Worm (Caenorhabditis elegans) whole organism, L4 larva: ENCODE results near the gene clec-79.

Experiments used
- F10B5.3 ChIP-seq: sonication (generic microtip); optimal IDR thresholded peaks from 2 replicates; lab custom pipeline; 2016; ENCODE audit warnings: mild to moderate bottlenecking, missing genetic modification characterization, missing compliant biosample characterization
- F37D6.2 ChIP-seq: sonication (generic microtip); optimal IDR thresholded peaks from 2 replicates; lab custom pipeline; 2016; ENCODE audit warnings: mild to moderate bottlenecking, missing genetic modification characterization, missing compliant biosample characterization
- F44E2.7 ChIP-seq: fragments of 200-800 bp; sonication (Bioruptor generic); IDR thresholded peaks from 2 replicates; pipeline ENCODE4 v2.1.2; 2022; ENCODE audit warnings: missing genetic modification characterization, missing compliant biosample characterization
- F49E8.2 ChIP-seq: sonication (generic microtip); optimal IDR thresholded peaks from 2 replicates; lab custom pipeline; 2016; ENCODE audit warnings: missing compliant biosample characterization, mild to moderate bottlenecking, missing genetic modification characterization, borderline replicate concordance
- R02D3.7 ChIP-seq: fragments of 150-350 bp; sonication (generic microtip); optimal IDR thresholded peaks from 3 replicates; lab custom pipeline; 2014; ENCODE audit warnings: missing biosample characterization, missing genetic modification characterization
- T26A8.4 ChIP-seq: fragments of 200-800 bp; sonication (Bioruptor generic); IDR thresholded peaks from 2 replicates; pipeline ENCODE4 v1.3.6; 2022; ENCODE audit warnings: missing genetic modification characterization, missing compliant biosample characterization
- Y48G9A.11 ChIP-seq: fragments of 200-800 bp; sonication (Bioruptor generic); IDR thresholded peaks from 2 replicates; pipeline ENCODE4 v1.3.6; 2022; ENCODE audit warnings: missing genetic modification reagents, missing genetic modification characterization, missing compliant biosample characterization
- Y5F2A.4 ChIP-seq: fragments of 200-800 bp; sonication (Bioruptor generic); optimal IDR thresholded peaks from 2 replicates; lab custom pipeline; 2018; ENCODE audit warnings: mild to moderate bottlenecking, missing genetic modification characterization, missing compliant biosample characterization
- aha-1 ChIP-seq: fragments of 150-350 bp; peaks from one replicate; lab custom pipeline; 2014; ENCODE audit warnings: missing biosample characterization, missing genetic modification characterization
- arid-1 ChIP-seq: fragments of 200-800 bp; sonication (Bioruptor generic); conservative IDR thresholded peaks from 2 replicates; pipeline ENCODE4 v1.3.6; 2022; ENCODE audit warnings: missing genetic modification reagents, missing genetic modification characterization, missing compliant biosample characterization
- ceh-20 ChIP-seq: fragments of 200-800 bp; sonication (Bioruptor generic); IDR thresholded peaks from 2 replicates; pipeline ENCODE4 v1.3.6; 2022; ENCODE audit warnings: missing genetic modification reagents, missing genetic modification characterization, missing compliant biosample characterization
- ceh-32 ChIP-seq: sonication (generic microtip); optimal IDR thresholded peaks from 2 replicates; lab custom pipeline; 2016; ENCODE audit warnings: mild to moderate bottlenecking, missing genetic modification characterization, missing compliant biosample characterization; ENCODE audit not compliant: poor library complexity
- ceh-44 ChIP-seq: fragments of 200-800 bp; sonication (Bioruptor generic); IDR thresholded peaks from 2 replicates; pipeline ENCODE4 v1.3.6; 2022; ENCODE audit warnings: missing genetic modification reagents, missing genetic modification characterization, missing compliant biosample characterization
- ces-1 ChIP-seq: fragments of 150-350 bp; sonication (generic microtip); optimal IDR thresholded peaks from 4 replicates; lab custom pipeline; 2014; ENCODE audit warnings: missing biosample characterization, missing genetic modification reagents, missing genetic modification characterization
- ctbp-1 ChIP-seq: fragments of 200-800 bp; sonication (Bioruptor generic); IDR thresholded peaks from 2 replicates; pipeline ENCODE4 v1.3.6; 2022; ENCODE audit warnings: missing genetic modification reagents, missing genetic modification characterization, missing compliant biosample characterization
- daf-12 ChIP-seq: fragments of 150-350 bp; optimal IDR thresholded peaks from 2 replicates; lab custom pipeline; 2014; ENCODE audit warnings: missing biosample characterization, missing genetic modification reagents, missing genetic modification characterization
- daf-16 ChIP-seq, 3 experiments: sonication (generic microtip); optimal IDR thresholded peaks; 2 replicates each; lab custom pipeline; 2016 to 2017; ENCODE audit warnings: missing genetic modification characterization in 3 of 3, missing genetic modification reagents in 3 of 3, mild to moderate bottlenecking in 2 of 3, missing compliant biosample characterization in 2 of 3, missing biosample characterization in 1 of 3, moderate library complexity in 1 of 3
- daf-8 ChIP-seq: fragments of 200-800 bp; sonication (Bioruptor generic); IDR thresholded peaks from 2 replicates; pipeline ENCODE4 v1.3.6; 2022; ENCODE audit warnings: missing genetic modification characterization, missing compliant biosample characterization
- dmd-9 ChIP-seq: fragments of 200-800 bp; sonication (Bioruptor generic); IDR thresholded peaks from 2 replicates; pipeline ENCODE4 v1.3.6; 2022; ENCODE audit warnings: missing genetic modification reagents, missing genetic modification characterization, missing compliant biosample characterization
- dve-1 ChIP-seq: sonication (generic microtip); optimal IDR thresholded peaks from 2 replicates; lab custom pipeline; 2017; ENCODE audit warnings: antibody characterized with exemption, mild to moderate bottlenecking, missing genetic modification characterization, missing compliant biosample characterization; ENCODE audit not compliant: insufficient read depth
- egl-43 ChIP-seq: fragments of 200-800 bp; sonication (Bioruptor generic); IDR thresholded peaks from 2 replicates; pipeline ENCODE4 v1.3.6; 2022; ENCODE audit warnings: missing genetic modification reagents, missing genetic modification characterization, missing compliant biosample characterization
- fos-1 ChIP-seq: fragments of 150-350 bp; optimal IDR thresholded peaks from 2 replicates; lab custom pipeline; 2014; ENCODE audit warnings: missing biosample characterization, missing genetic modification characterization
- gei-8 ChIP-seq: fragments of 200-800 bp; sonication (Bioruptor generic); optimal IDR thresholded peaks from 2 replicates; lab custom pipeline; 2018; ENCODE audit warnings: mild to moderate bottlenecking, missing genetic modification characterization, missing compliant biosample characterization
- hlh-11 ChIP-seq: fragments of 200-800 bp; sonication (Bioruptor generic); optimal IDR thresholded peaks from 2 replicates; lab custom pipeline; 2018; ENCODE audit warnings: mild to moderate bottlenecking, missing genetic modification characterization, missing compliant biosample characterization
- lim-7 ChIP-seq: fragments of 200-800 bp; sonication (Bioruptor generic); IDR thresholded peaks from 2 replicates; pipeline ENCODE4 v1.3.6; 2022; ENCODE audit warnings: missing genetic modification characterization, missing compliant biosample characterization
- lin-1 ChIP-seq: fragments of 200-800 bp; sonication (Bioruptor generic); IDR thresholded peaks from 2 replicates; pipeline ENCODE4 v1.3.6; 2022; ENCODE audit warnings: missing genetic modification reagents, missing genetic modification characterization, missing compliant biosample characterization
- lin-13 ChIP-seq: fragments of 150-350 bp; optimal IDR thresholded peaks from 2 replicates; lab custom pipeline; 2014; ENCODE audit warnings: missing biosample characterization, missing genetic modification reagents, missing genetic modification characterization
- lin-38 ChIP-seq: fragments of 200-800 bp; sonication (Bioruptor generic); IDR thresholded peaks from 2 replicates; pipeline ENCODE4 v1.3.6; 2022; ENCODE audit warnings: missing genetic modification reagents, missing genetic modification characterization, missing compliant biosample characterization
- lir-3 ChIP-seq: sonication (generic microtip); optimal IDR thresholded peaks from 2 replicates; lab custom pipeline; 2016; ENCODE audit warnings: mild to moderate bottlenecking, missing genetic modification characterization, missing compliant biosample characterization
- lsy-2 ChIP-seq, 2 experiments: fragments of 150-350 bp in 1 of 2; sonication (generic microtip) in 1 of 2; optimal IDR thresholded peaks; 2 replicates each; lab custom pipeline; 2014 to 2017; ENCODE audit warnings: missing biosample characterization in 2 of 2, missing genetic modification characterization in 2 of 2
- madf-5 ChIP-seq, 2 experiments: fragments of 200-800 bp; sonication (Bioruptor generic); IDR thresholded peaks; 2 replicates each; pipeline ENCODE4 v1.3.6; 2022; ENCODE audit warnings: missing compliant biosample characterization in 2 of 2, missing genetic modification characterization in 2 of 2
- mdt-29 ChIP-seq: fragments of 200-800 bp; sonication (Bioruptor generic); IDR thresholded peaks from 2 replicates; pipeline ENCODE4 v1.3.6; 2022; ENCODE audit warnings: missing genetic modification reagents, missing genetic modification characterization, missing compliant biosample characterization
- mes-2 ChIP-seq: sonication (generic microtip); optimal IDR thresholded peaks from 2 replicates; lab custom pipeline; 2016; ENCODE audit warnings: missing genotype, mild to moderate bottlenecking, missing genetic modification characterization, missing compliant biosample characterization; ENCODE audit not compliant: poor library complexity, severe bottlenecking
- nhr-102 ChIP-seq: sonication (generic microtip); optimal IDR thresholded peaks from 2 replicates; lab custom pipeline; 2016; ENCODE audit warnings: mild to moderate bottlenecking, missing genetic modification characterization, moderate library complexity, missing compliant biosample characterization
- nhr-25 ChIP-seq: sonication (generic microtip); optimal IDR thresholded peaks from 2 replicates; lab custom pipeline; 2017; ENCODE audit warnings: missing genetic modification characterization, mild to moderate bottlenecking, missing compliant biosample characterization, antibody characterized with exemption, moderate library complexity, borderline replicate concordance; ENCODE audit not compliant: insufficient read depth
- nhr-28 ChIP-seq: fragments of 150-350 bp; optimal IDR thresholded peaks from 2 replicates; lab custom pipeline; 2014; ENCODE audit warnings: missing biosample characterization, missing genetic modification characterization
- nhr-48 ChIP-seq: sonication (generic microtip); optimal IDR thresholded peaks from 2 replicates; lab custom pipeline; 2016; ENCODE audit warnings: mild to moderate bottlenecking, missing genetic modification characterization, missing compliant biosample characterization
- nhr-76 ChIP-seq: fragments of 150-350 bp; optimal IDR thresholded peaks from 2 replicates; lab custom pipeline; 2014; ENCODE audit warnings: missing biosample characterization, missing genetic modification characterization
- nhr-77 ChIP-seq: fragments of 150-350 bp; optimal IDR thresholded peaks from 2 replicates; lab custom pipeline; 2014; ENCODE audit warnings: missing biosample characterization, missing genetic modification characterization
- pha-4 ChIP-seq, 2 experiments: fragments of 150-350 bp in 1 of 2; fragments of 200-800 bp in 1 of 2; sonication (Bioruptor generic) in 1 of 2; IDR thresholded peaks in 1 of 2; optimal IDR thresholded peaks in 1 of 2; 2 replicates each; pipeline versions ENCODE4 v1.3.6 to Lab custom; 2014 to 2022; ENCODE audit warnings: missing genetic modification characterization in 2 of 2, missing genetic modification reagents in 2 of 2, missing biosample characterization in 1 of 2, missing compliant biosample characterization in 1 of 2
- sdz-12 ChIP-seq: fragments of 200-800 bp; sonication (Bioruptor generic); optimal IDR thresholded peaks from 2 replicates; lab custom pipeline; 2018; ENCODE audit warnings: mild to moderate bottlenecking, missing genetic modification characterization, missing compliant biosample characterization
- snpc-4 ChIP-seq: fragments of 150-350 bp; optimal IDR thresholded peaks from 2 replicates; lab custom pipeline; 2014; ENCODE audit warnings: missing biosample characterization, missing genetic modification characterization
- spr-3 ChIP-seq: fragments of 200-800 bp; sonication (Bioruptor generic); optimal IDR thresholded peaks from 2 replicates; lab custom pipeline; 2018; ENCODE audit warnings: mild to moderate bottlenecking, missing genetic modification characterization, missing compliant biosample characterization
- tra-1 ChIP-seq: fragments of 200-800 bp; sonication (Bioruptor generic); IDR thresholded peaks from 2 replicates; pipeline ENCODE4 v1.3.6; 2022; ENCODE audit warnings: missing genetic modification reagents, missing genetic modification characterization, missing compliant biosample characterization
- unc-39 ChIP-seq: sonication (generic microtip); optimal IDR thresholded peaks from 2 replicates; lab custom pipeline; 2017; ENCODE audit warnings: missing biosample characterization, missing genetic modification characterization
- zag-1 ChIP-seq: fragments of 150-350 bp; optimal IDR thresholded peaks from 2 replicates; lab custom pipeline; 2014; ENCODE audit warnings: missing biosample characterization, missing genetic modification characterization
- zip-11 ChIP-seq: fragments of 200-800 bp; sonication (Bioruptor generic); IDR thresholded peaks from 2 replicates; pipeline ENCODE4 v1.3.6; 2022; ENCODE audit warnings: missing genetic modification characterization, missing compliant biosample characterization
- ztf-11 ChIP-seq: fragments of 150-350 bp; optimal IDR thresholded peaks from 2 replicates; lab custom pipeline; 2014; ENCODE audit warnings: missing biosample characterization, missing genetic modification characterization

clec-79 gene

ce11 chrIV:4024159-4025004 lies 51.2 kb downstream of the clec-79 start:
- peak; percentile 93 for TF ChIP-seq nhr-28
- TF ChIP-seq zag-1 (tag; lab: Kevin White, UChicago): no peak
- TF ChIP-seq ztf-11 (tag; lab: Kevin White, UChicago): no peak
- no peak for TF ChIP-seq spr-3 (GFP tag; lab: Kevin White, UChicago)
- peak; percentile 70 for TF ChIP-seq gei-8 (GFP tag; lab: Kevin White, UChicago)
- no peak for TF ChIP-seq ces-1 (GFP tag; lab: Kevin White, UChicago)
- TF ChIP-seq lir-3 (tag; lab: Kevin White, UChicago): no peak
- no peak for TF ChIP-seq daf-12 (tag; lab: Kevin White, UChicago)
- TF ChIP-seq lin-38 (GFP tag; lab: Robert Waterston, UW): no peak
- TF ChIP-seq hlh-11 (tag; lab: Kevin White, UChicago): peak; percentile 93
- TF ChIP-seq fos-1 (tag; lab: Kevin White, UChicago): no peak
- TF ChIP-seq F49E8.2 (tag; lab: Kevin White, UChicago): no peak
- TF ChIP-seq mdt-29 (GFP tag; lab: Robert Waterston, UW): no peak
- TF ChIP-seq sdz-12 (GFP tag; lab: Kevin White, UChicago): no peak
- TF ChIP-seq aha-1: peak; percentile 72
- no peak for TF ChIP-seq ceh-20
- peak; percentile 64; the same call in 1 of the 2 replicates for TF ChIP-seq egl-43 (GFP tag; lab: Robert Waterston, UW)
- no peak for TF ChIP-seq ceh-32 (tag; lab: Kevin White, UChicago)
- TF ChIP-seq Y48G9A.11 (GFP tag; lab: Robert Waterston, UW): no peak
- TF ChIP-seq lin-1: no peak
- TF ChIP-seq mes-2: peak; percentile 80
- TF ChIP-seq zip-11: no peak
- TF ChIP-seq lin-13: no peak
- TF ChIP-seq dve-1: peak; percentile 90
- peak; percentile 86 for TF ChIP-seq tra-1 (GFP tag; lab: Robert Waterston, UW)
- TF ChIP-seq madf-5 (GFP tag; IDR thresholded peaks at IDR 0.05; lab: Robert Waterston, UW): no peak
- peak; percentile 61 for TF ChIP-seq nhr-102 (tag; lab: Kevin White, UChicago)
- TF ChIP-seq nhr-76 (tag; lab: Kevin White, UChicago): no peak
- no peak for TF ChIP-seq F37D6.2 (tag; lab: Kevin White, UChicago)
- peak; percentile 37; the same call in 1 of the 2 replicates for TF ChIP-seq ctbp-1 (GFP tag; lab: Robert Waterston, UW)
- TF ChIP-seq Y5F2A.4 (GFP tag; lab: Kevin White, UChicago): no peak
- peak; percentile 84 for TF ChIP-seq nhr-77 (tag; lab: Kevin White, UChicago)
- TF ChIP-seq arid-1 (GFP tag; lab: Robert Waterston, UW): no peak
- TF ChIP-seq daf-16 (GFP tag; optimal IDR thresholded peaks at IDR 0.05; lab: Kevin White, UChicago): peak in 1 of 2 experiments; percentile 97
- peak; percentile 80 for TF ChIP-seq daf-16 (tag; optimal IDR thresholded peaks at IDR 0.05; lab: Kevin White, UChicago)
- no peak for TF ChIP-seq R02D3.7 (tag; lab: Kevin White, UChicago)
- no peak for TF ChIP-seq ceh-44 (GFP tag; lab: Robert Waterston, UW)
- TF ChIP-seq lim-7 (GFP tag; lab: Robert Waterston, UW): no peak; the same call in 1 of the 2 replicates
- no peak for TF ChIP-seq unc-39 (tag; lab: Kevin White, UChicago)
- peak; percentile 46 for TF ChIP-seq nhr-25 (tag; lab: Kevin White, UChicago)
- peak; percentile 68 for TF ChIP-seq nhr-48
- TF ChIP-seq F44E2.7 (GFP tag; lab: Robert Waterston, UW): no peak
- no peak for TF ChIP-seq snpc-4 (tag; lab: Kevin White, UChicago)
- peak in 1 of 2 experiments; percentile 63 for TF ChIP-seq lsy-2 (tag; optimal IDR thresholded peaks at IDR 0.05; lab: Kevin White, UChicago)
- TF ChIP-seq dmd-9: no peak
- TF ChIP-seq daf-8 (GFP tag; lab: Robert Waterston, UW): no peak
- peak; percentile 66 for TF ChIP-seq T26A8.4 (GFP tag; lab: Robert Waterston, UW)
- no peak for TF ChIP-seq F10B5.3 (tag; lab: Kevin White, UChicago)
- peak; percentile 79 for TF ChIP-seq pha-4 (GFP tag; IDR thresholded peaks at IDR 0.05; lab: Robert Waterston, UW)
- TF ChIP-seq pha-4 (tag; optimal IDR thresholded peaks at IDR 0.05; lab: Kevin White, UChicago): no peak
